Fruit fly (Drosophila melanogaster) whole organism, embryonic: Measurements from ENCODE around the gene CG9391.

ENCODE experiments used
- Antp ChIP-seq: fragments of 200-800 bp; sonication (Bioruptor generic); optimal IDR thresholded peaks from 3 replicates; lab custom pipeline; 2016; ENCODE audit warnings: missing biosample characterization, missing genetic modification characterization
- CG15696 ChIP-seq: fragments of 200-800 bp; sonication (Bioruptor generic); optimal IDR thresholded peaks from 2 replicates; lab custom pipeline; 2019; ENCODE audit warnings: missing biosample characterization, mild to moderate bottlenecking, missing genetic modification characterization, moderate library complexity
- CG1603 ChIP-seq: fragments of 200-800 bp; sonication (Bioruptor generic); optimal IDR thresholded peaks from 2 replicates; lab custom pipeline; 2019; ENCODE audit warnings: missing biosample characterization, mild to moderate bottlenecking, missing genetic modification characterization, moderate library complexity
- CG2678 ChIP-seq: fragments of 200-800 bp; sonication (Bioruptor generic); optimal IDR thresholded peaks from 3 replicates; lab custom pipeline; 2019; ENCODE audit warnings: missing biosample characterization, mild to moderate bottlenecking, missing genetic modification characterization, moderate library complexity
- CG3847 ChIP-seq: fragments of 200-800 bp; sonication (Bioruptor generic); IDR thresholded peaks from 2 replicates; pipeline ENCODE4 v1.3.6; 2022; ENCODE audit warnings: missing biosample characterization, missing genetic modification characterization
- CG4404 ChIP-seq: fragments of 200-800 bp; sonication (Bioruptor generic); IDR thresholded peaks from 2 replicates; pipeline ENCODE4 v1.3.6; 2022; ENCODE audit warnings: missing biosample characterization, missing genetic modification characterization
- CkIIα-i1 ChIP-seq: fragments of 200-800 bp; sonication (Bioruptor generic); IDR thresholded peaks from 2 replicates; pipeline ENCODE4 v1.3.6; 2022; ENCODE audit warnings: missing biosample characterization, missing genetic modification characterization
- Dip2 ChIP-seq: fragments of 200-800 bp; sonication (Bioruptor generic); IDR thresholded peaks from 2 replicates; pipeline ENCODE4 v1.3.6; 2022; ENCODE audit warnings: missing biosample characterization, missing genetic modification characterization
- Drgx ChIP-seq: fragments of 200-800 bp; sonication (Bioruptor generic); IDR thresholded peaks from 2 replicates; pipeline ENCODE4 v1.3.6; 2022; ENCODE audit warnings: missing biosample characterization, missing genetic modification characterization
- Ets65A ChIP-seq: fragments of 200-800 bp; sonication (Bioruptor generic); peaks from one replicate; lab custom pipeline; 2016; ENCODE audit warnings: missing biosample characterization, missing genetic modification characterization
- Jarid2 ChIP-seq: fragments of 200-800 bp; sonication (Bioruptor generic); optimal IDR thresholded peaks from 3 replicates; lab custom pipeline; 2017; ENCODE audit warnings: mild to moderate bottlenecking, missing biosample characterization, missing genetic modification reagents, missing genetic modification characterization
- MBD-R2 ChIP-seq: fragments of 200-800 bp; sonication (Bioruptor generic); IDR thresholded peaks from 2 replicates; pipeline ENCODE4 v1.3.6; 2022; ENCODE audit warnings: missing biosample characterization, missing genetic modification characterization
- MESR4 ChIP-seq: fragments of 200-800 bp; sonication (Bioruptor generic); optimal IDR thresholded peaks from 2 replicates; lab custom pipeline; 2018; ENCODE audit warnings: missing biosample characterization, mild to moderate bottlenecking, missing genetic modification characterization, moderate library complexity
- PHDP ChIP-seq: fragments of 200-800 bp; sonication (Bioruptor generic); optimal IDR thresholded peaks from 3 replicates; lab custom pipeline; 2018; ENCODE audit warnings: missing biosample characterization, mild to moderate bottlenecking, missing genetic modification characterization, moderate library complexity
- Ptx1 ChIP-seq: fragments of 200-800 bp; sonication (Bioruptor generic); IDR thresholded peaks from 2 replicates; pipeline ENCODE4 v1.3.6; 2022; ENCODE audit warnings: missing biosample characterization, missing genetic modification characterization
- Trl ChIP-seq, 3 experiments: fragments of >200 bp in 2 of 3; fragments of 200-800 bp in 1 of 3; sonication (Bioruptor generic) in 1 of 3; optimal IDR thresholded peaks; 2 replicates in 1 of 3; 3 replicates in 2 of 3; lab custom pipeline; 2016 to 2017; ENCODE audit warnings: missing biosample characterization in 1 of 3, missing genetic modification characterization in 1 of 3
- bbx ChIP-seq: fragments of 200-800 bp; sonication (Bioruptor generic); IDR thresholded peaks from 2 replicates; pipeline ENCODE4 v1.3.6; 2022; ENCODE audit warnings: missing biosample characterization, missing genetic modification characterization; ENCODE audit not compliant: partially characterized antibody
- bsh ChIP-seq, 2 experiments: fragments of 200-800 bp; sonication (Bioruptor generic); optimal IDR thresholded peaks; 2 replicates each; lab custom pipeline; 2017 to 2018; ENCODE audit warnings: mild to moderate bottlenecking in 2 of 2, missing biosample characterization in 2 of 2, missing genetic modification characterization in 2 of 2, moderate library complexity in 1 of 2
- cg ChIP-seq: fragments of 200-800 bp; sonication (Bioruptor generic); optimal IDR thresholded peaks from 3 replicates; lab custom pipeline; 2019; ENCODE audit warnings: missing biosample characterization, mild to moderate bottlenecking, missing genetic modification characterization, moderate library complexity
- ci ChIP-seq: fragments of 200-800 bp; sonication (Bioruptor generic); IDR thresholded peaks from 3 replicates; pipeline ENCODE4 v1.3.6; 2022; ENCODE audit warnings: missing biosample characterization, missing genetic modification characterization
- ems ChIP-seq: fragments of 200-800 bp; sonication (Bioruptor generic); optimal IDR thresholded peaks from 3 replicates; lab custom pipeline; 2016; ENCODE audit warnings: missing biosample characterization, missing genetic modification characterization
- eyg ChIP-seq: fragments of 200-800 bp; sonication (Bioruptor generic); optimal IDR thresholded peaks from 3 replicates; lab custom pipeline; 2016; ENCODE audit warnings: missing biosample characterization, missing genetic modification characterization
- fru ChIP-seq: fragments of >200 bp; optimal IDR thresholded peaks from 2 replicates; lab custom pipeline; 2017
- gsb ChIP-seq: fragments of 200-800 bp; sonication (Bioruptor generic); IDR thresholded peaks from 2 replicates; pipeline ENCODE4 v1.3.6; 2022; ENCODE audit warnings: missing biosample characterization, missing genetic modification characterization
- hbn ChIP-seq: fragments of 200-800 bp; sonication (Bioruptor generic); IDR thresholded peaks from 2 replicates; pipeline ENCODE4 v1.3.6; 2022; ENCODE audit warnings: missing biosample characterization, missing genetic modification characterization; ENCODE audit not compliant: partially characterized antibody
- kni ChIP-seq: fragments of 200-800 bp; sonication (Bioruptor generic); optimal IDR thresholded peaks from 3 replicates; lab custom pipeline; 2017; ENCODE audit warnings: mild to moderate bottlenecking, missing biosample characterization, missing genetic modification reagents, missing genetic modification characterization
- mam ChIP-seq: fragments of 200-800 bp; sonication (Bioruptor generic); optimal IDR thresholded peaks from 3 replicates; lab custom pipeline; 2016; ENCODE audit warnings: missing biosample characterization, missing genetic modification characterization
- pzg ChIP-seq: fragments of 200-800 bp; sonication (Bioruptor generic); optimal IDR thresholded peaks from 3 replicates; lab custom pipeline; 2018; ENCODE audit warnings: missing biosample characterization, mild to moderate bottlenecking, missing genetic modification characterization, moderate library complexity
- ranshi ChIP-seq: fragments of 200-800 bp; sonication (Bioruptor generic); IDR thresholded peaks from 2 replicates; pipeline ENCODE4 v1.3.6; 2022; ENCODE audit warnings: missing biosample characterization, missing genetic modification characterization
- salm ChIP-seq: fragments of 200-800 bp; sonication (Bioruptor generic); optimal IDR thresholded peaks from 2 replicates; lab custom pipeline; 2018; ENCODE audit warnings: missing biosample characterization, mild to moderate bottlenecking, missing genetic modification characterization
- schlank ChIP-seq: fragments of 200-800 bp; sonication (Bioruptor generic); optimal IDR thresholded peaks from 2 replicates; lab custom pipeline; 2018; ENCODE audit warnings: missing biosample characterization, mild to moderate bottlenecking, missing genetic modification characterization
- sima ChIP-seq: fragments of 200-800 bp; sonication (Bioruptor generic); optimal IDR thresholded peaks from 2 replicates; lab custom pipeline; 2016; ENCODE audit warnings: missing biosample characterization, missing genetic modification characterization
- sisA ChIP-seq: fragments of 200-800 bp; sonication (Bioruptor generic); IDR thresholded peaks from 2 replicates; pipeline ENCODE4 v1.3.6; 2022; ENCODE audit warnings: missing biosample characterization, missing genetic modification characterization
- sna ChIP-seq: fragments of 200-800 bp; sonication (Bioruptor generic); IDR thresholded peaks from 2 replicates; pipeline ENCODE4 v1.3.6; 2022; ENCODE audit warnings: missing biosample characterization, missing genetic modification characterization; ENCODE audit not compliant: partially characterized antibody
- trem ChIP-seq: fragments of 200-800 bp; optimal IDR thresholded peaks from 3 replicates; lab custom pipeline; 2019; ENCODE audit warnings: missing biosample characterization, mild to moderate bottlenecking, missing genetic modification characterization, moderate library complexity
- tup ChIP-seq: fragments of 200-800 bp; sonication (Bioruptor generic); optimal IDR thresholded peaks from 2 replicates; lab custom pipeline; 2016; ENCODE audit warnings: missing biosample characterization, mild to moderate bottlenecking, missing genetic modification characterization, moderate library complexity
- tx ChIP-seq: fragments of 200-800 bp; sonication (Bioruptor generic); optimal IDR thresholded peaks from 2 replicates; lab custom pipeline; 2016; ENCODE audit warnings: missing biosample characterization, missing genetic modification characterization

The CG9391 gene

dm6 chr3L:21236959-21237551 is 31.1 kb downstream of the CG9391 start (continued):
- TF ChIP-seq Ets65A (GFP tag; lab: Kevin White, UChicago), result peak; percentile 14

- no peak for TF ChIP-seq CG15696 (tag; lab: Kevin White, UChicago)
- TF ChIP-seq CG3847 (GFP tag; lab: Robert Waterston, UW), result 0 out of 2 replicates have a peak, but pooled peaks have one; percentile 13
- TF ChIP-seq CG4404 (GFP tag; lab: Robert Waterston, UW), result no peak
- no peak for TF ChIP-seq fru
Observed at dm6 chr3L:21230762-21231161, 37.4 kb downstream of the CG9391 start.

- TF ChIP-seq eyg (GFP tag; lab: Kevin White, UChicago) (no peak), salm (no peak), hbn (GFP tag; lab: Robert Waterston, UW) (no peak), ranshi (GFP tag; lab: Robert Waterston, UW) (no peak), bsh (GFP tag; optimal IDR thresholded peaks at IDR 0.05; lab: Kevin White, UChicago) (peak in 1 of 2 experiments; percentile 10), tx (no peak), sima (GFP tag; lab: Kevin White, UChicago) (no peak), MBD-R2 (GFP tag; lab: Robert Waterston, UW) (no peak), Drgx (peak; percentile 76), bbx (GFP tag; lab: Robert Waterston, UW) (no peak), CG2678 (tag; lab: Kevin White, UChicago) (no peak)
- TF ChIP-seq, all 482 proteins: peak for 2
Observed at dm6 chr3L:21229764-21230163, 38.4 kb downstream of the CG9391 start.

- TF ChIP-seq sna (GFP tag; lab: Robert Waterston, UW), result no peak
- TF ChIP-seq pzg, result no peak
- TF ChIP-seq sisA (GFP tag; lab: Robert Waterston, UW), result no peak
- no peak for TF ChIP-seq ems
- TF ChIP-seq ci (GFP tag; lab: Robert Waterston, UW), result no peak
- TF ChIP-seq CG1603, result no peak
- TF ChIP-seq PHDP (tag; lab: Kevin White, UChicago), result no peak
- TF ChIP-seq MESR4, result no peak
- no peak for TF ChIP-seq schlank
- TF ChIP-seq cg, result peak; percentile 30
- no peak for TF ChIP-seq mam (GFP tag; lab: Kevin White, UChicago)
- TF ChIP-seq CkIIα-i1 (GFP tag; lab: Robert Waterston, UW), result no peak
- TF ChIP-seq Antp (GFP tag; lab: Kevin White, UChicago), result no peak
- no peak for TF ChIP-seq trem (tag; lab: Kevin White, UChicago)
- no peak for TF ChIP-seq tup
- no peak for TF ChIP-seq Dip2 (GFP tag; lab: Robert Waterston, UW)
- no peak for TF ChIP-seq bbx (GFP tag; lab: Robert Waterston, UW)
- TF ChIP-seq Ptx1 (GFP tag; lab: Robert Waterston, UW), result no peak
- no peak for TF ChIP-seq kni (GFP tag; lab: Kevin White, UChicago)
- TF ChIP-seq Trl (optimal IDR thresholded peaks at IDR 0.05; lab: Kevin White, UChicago), result peak in 1 of 2 experiments; percentile 11
- TF ChIP-seq Trl (GFP tag; optimal IDR thresholded peaks at IDR 0.05; lab: Kevin White, UChicago), result no peak
- TF ChIP-seq Jarid2 (GFP tag; lab: Kevin White, UChicago), result no peak
- TF ChIP-seq gsb (GFP tag; lab: Robert Waterston, UW), result 0 out of 2 replicates have a peak, but pooled peaks have one; percentile 12
Observed at dm6 chr3L:21226309-21226708, 41.8 kb downstream of the CG9391 start, which contains the start of gene Eip78C. TSS of gene Eip78C (plus strand) at chr3L:21226609.
